Worm (Caenorhabditis elegans) whole organism, late embryonic: ENCODE data around the gene C54C6.7.

ENCODE experiments used
- C08G9.2 ChIP-seq: sonication (generic microtip); optimal IDR thresholded peaks from 2 replicates; lab custom pipeline; 2016; ENCODE audit warnings: mild to moderate bottlenecking, missing genetic modification characterization, moderate library complexity, missing compliant biosample characterization
- C38D4.7 ChIP-seq: fragments of 200-800 bp; sonication (Bioruptor generic); optimal IDR thresholded peaks from 2 replicates; lab custom pipeline; 2018; ENCODE audit warnings: mild to moderate bottlenecking, missing genetic modification characterization, moderate library complexity, missing compliant biosample characterization
- F13H6.1 ChIP-seq: sonication (generic microtip); optimal IDR thresholded peaks from 2 replicates; lab custom pipeline; 2016; ENCODE audit warnings: missing genetic modification characterization, missing compliant biosample characterization
- K02D7.2 ChIP-seq: sonication (generic microtip); optimal IDR thresholded peaks from 2 replicates; lab custom pipeline; 2017; ENCODE audit warnings: mild to moderate bottlenecking, missing genetic modification characterization, missing compliant biosample characterization
- T23F11.4 ChIP-seq: fragments of 200-800 bp; sonication (Bioruptor generic); optimal IDR thresholded peaks from 2 replicates; lab custom pipeline; 2018; ENCODE audit warnings: mild to moderate bottlenecking, missing genetic modification characterization, missing compliant biosample characterization
- ahr-1 ChIP-seq: sonication (generic microtip); optimal IDR thresholded peaks from 2 replicates; lab custom pipeline; 2016; ENCODE audit warnings: missing genetic modification characterization, missing compliant biosample characterization
- ama-1 ChIP-seq: fragments of 150-350 bp; optimal IDR thresholded peaks from 2 replicates; lab custom pipeline; 2014
- ceh-14 ChIP-seq: sonication (generic microtip); optimal IDR thresholded peaks from 2 replicates; lab custom pipeline; 2016; ENCODE audit warnings: missing genotype, missing genetic modification characterization, missing compliant biosample characterization
- ceh-18 ChIP-seq: sonication (generic microtip); optimal IDR thresholded peaks from 2 replicates; lab custom pipeline; 2016; ENCODE audit warnings: missing genetic modification characterization, missing compliant biosample characterization
- ceh-19 ChIP-seq: fragments of 200-800 bp; sonication (Bioruptor generic); optimal IDR thresholded peaks from 2 replicates; lab custom pipeline; 2018; ENCODE audit warnings: mild to moderate bottlenecking, missing genetic modification characterization, missing compliant biosample characterization
- ceh-2 ChIP-seq: sonication (generic microtip); optimal IDR thresholded peaks from 2 replicates; lab custom pipeline; 2016; ENCODE audit warnings: missing genotype, missing genetic modification characterization, missing compliant biosample characterization
- ceh-22 ChIP-seq: sonication (generic microtip); optimal IDR thresholded peaks from 2 replicates; lab custom pipeline; 2017; ENCODE audit warnings: missing biosample characterization, missing genetic modification characterization
- ceh-24 ChIP-seq: sonication (generic microtip); optimal IDR thresholded peaks from 2 replicates; lab custom pipeline; 2016; ENCODE audit warnings: mild to moderate bottlenecking, missing genetic modification characterization, missing compliant biosample characterization
- ceh-30 ChIP-seq: fragments of 150-350 bp; optimal IDR thresholded peaks from 2 replicates; lab custom pipeline; 2014; ENCODE audit warnings: missing biosample characterization, missing genetic modification characterization
- ceh-31 ChIP-seq: sonication (generic microtip); optimal IDR thresholded peaks from 2 replicates; lab custom pipeline; 2016; ENCODE audit warnings: missing genetic modification characterization, missing compliant biosample characterization
- ceh-34 ChIP-seq: sonication (generic microtip); optimal IDR thresholded peaks from 2 replicates; lab custom pipeline; 2016; ENCODE audit warnings: mild to moderate bottlenecking, missing genetic modification characterization, missing compliant biosample characterization
- ceh-45 ChIP-seq: fragments of 200-800 bp; sonication (Bioruptor generic); IDR thresholded peaks from 2 replicates; pipeline ENCODE4 v1.3.6; 2022; ENCODE audit warnings: missing genetic modification reagents, missing genetic modification characterization, missing compliant biosample characterization
- ceh-48 ChIP-seq: sonication (generic microtip); optimal IDR thresholded peaks from 2 replicates; lab custom pipeline; 2016; ENCODE audit warnings: missing genetic modification characterization, inconsistent platforms, missing compliant biosample characterization
- ceh-6 ChIP-seq: fragments of 200-800 bp; sonication (Bioruptor generic); optimal IDR thresholded peaks from 2 replicates; lab custom pipeline; 2018; ENCODE audit warnings: mild to moderate bottlenecking, missing genetic modification characterization, missing compliant biosample characterization
- ceh-9 ChIP-seq: sonication (generic microtip); optimal IDR thresholded peaks from 2 replicates; lab custom pipeline; 2016; ENCODE audit warnings: mild to moderate bottlenecking, missing genetic modification characterization, inconsistent platforms, missing compliant biosample characterization
- che-1 ChIP-seq: sonication (generic microtip); optimal IDR thresholded peaks from 2 replicates; lab custom pipeline; 2016; ENCODE audit warnings: mild to moderate bottlenecking, missing genetic modification characterization, missing compliant biosample characterization
- dmd-4 ChIP-seq: sonication (generic microtip); optimal IDR thresholded peaks from 2 replicates; lab custom pipeline; 2016; ENCODE audit warnings: borderline replicate concordance, missing genetic modification characterization, missing compliant biosample characterization
- elt-2 ChIP-seq: sonication (generic microtip); optimal IDR thresholded peaks from 2 replicates; lab custom pipeline; 2016; ENCODE audit warnings: missing genetic modification reagents, missing genetic modification characterization, missing compliant biosample characterization
- elt-4 ChIP-seq: sonication (generic microtip); optimal IDR thresholded peaks from 2 replicates; lab custom pipeline; 2016; ENCODE audit warnings: missing genetic modification characterization, missing compliant biosample characterization
- ets-4 ChIP-seq: sonication (generic microtip); optimal IDR thresholded peaks from 2 replicates; lab custom pipeline; 2016; ENCODE audit warnings: missing genetic modification characterization, missing compliant biosample characterization
- eyg-1 ChIP-seq: sonication (generic microtip); optimal IDR thresholded peaks from 2 replicates; lab custom pipeline; 2016; ENCODE audit warnings: missing genotype, missing genetic modification characterization, missing compliant biosample characterization
- fax-1 ChIP-seq: sonication (generic microtip); optimal IDR thresholded peaks from 2 replicates; lab custom pipeline; 2016; ENCODE audit warnings: missing genotype, missing genetic modification characterization, missing compliant biosample characterization
- fkh-10 ChIP-seq: fragments of 150-350 bp; optimal IDR thresholded peaks from 2 replicates; lab custom pipeline; 2014; ENCODE audit warnings: missing biosample characterization, missing genetic modification reagents, missing genetic modification characterization
- fkh-6 ChIP-seq: sonication (generic microtip); optimal IDR thresholded peaks from 2 replicates; lab custom pipeline; 2016; ENCODE audit warnings: missing genetic modification characterization, missing compliant biosample characterization
- gmeb-2 ChIP-seq: sonication (generic microtip); optimal IDR thresholded peaks from 2 replicates; lab custom pipeline; 2016; ENCODE audit warnings: missing genetic modification characterization, inconsistent platforms, missing compliant biosample characterization
- hlh-13 ChIP-seq: fragments of 200-800 bp; sonication (Bioruptor generic); optimal IDR thresholded peaks from 2 replicates; lab custom pipeline; 2018; ENCODE audit warnings: mild to moderate bottlenecking, missing genetic modification characterization, missing compliant biosample characterization
- hlh-15 ChIP-seq: sonication (generic microtip); optimal IDR thresholded peaks from 2 replicates; lab custom pipeline; 2016; ENCODE audit warnings: missing genetic modification characterization, missing compliant biosample characterization
- hlh-30 ChIP-seq: sonication (generic microtip); optimal IDR thresholded peaks from 2 replicates; lab custom pipeline; 2017; ENCODE audit warnings: antibody characterized with exemption, missing genetic modification characterization, missing compliant biosample characterization; ENCODE audit not compliant: insufficient read depth
- hlh-8 ChIP-seq: sonication (generic microtip); optimal IDR thresholded peaks from 2 replicates; lab custom pipeline; 2016; ENCODE audit warnings: missing genotype, missing genetic modification characterization, missing compliant biosample characterization
- lim-6 ChIP-seq: sonication (generic microtip); optimal IDR thresholded peaks from 2 replicates; lab custom pipeline; 2016; ENCODE audit warnings: missing genetic modification characterization, missing compliant biosample characterization
- lin-11 ChIP-seq: fragments of 200-800 bp; sonication (Bioruptor generic); optimal IDR thresholded peaks from 2 replicates; lab custom pipeline; 2018; ENCODE audit warnings: mild to moderate bottlenecking, missing genetic modification characterization, missing compliant biosample characterization
- nhr-11 ChIP-seq: fragments of 150-350 bp; optimal IDR thresholded peaks from 2 replicates; lab custom pipeline; 2014; ENCODE audit warnings: missing biosample characterization, missing genetic modification characterization
- odd-2 ChIP-seq: sonication (generic microtip); optimal IDR thresholded peaks from 2 replicates; lab custom pipeline; 2017; ENCODE audit warnings: antibody characterized with exemption, mild to moderate bottlenecking, missing genetic modification characterization, missing compliant biosample characterization
- pag-3 ChIP-seq: sonication (generic microtip); optimal IDR thresholded peaks from 2 replicates; lab custom pipeline; 2016; ENCODE audit warnings: missing compliant biosample characterization, missing genetic modification characterization, borderline replicate concordance
- pat-9 ChIP-seq: fragments of 200-800 bp; sonication (Bioruptor generic); optimal IDR thresholded peaks from 2 replicates; lab custom pipeline; 2018; ENCODE audit warnings: mild to moderate bottlenecking, missing genetic modification characterization, moderate library complexity, missing compliant biosample characterization
- pax-1 ChIP-seq: fragments of 150-350 bp; optimal IDR thresholded peaks from 2 replicates; lab custom pipeline; 2014; ENCODE audit warnings: missing biosample characterization, missing genetic modification characterization
- pqm-1 ChIP-seq: sonication (generic microtip); optimal IDR thresholded peaks from 2 replicates; lab custom pipeline; 2016; ENCODE audit warnings: missing genetic modification characterization, missing compliant biosample characterization
- rnt-1 ChIP-seq: sonication (generic microtip); optimal IDR thresholded peaks from 2 replicates; lab custom pipeline; 2016; ENCODE audit warnings: missing genetic modification characterization, missing compliant biosample characterization
- sdc-2 ChIP-seq: sonication (generic microtip); optimal IDR thresholded peaks from 2 replicates; lab custom pipeline; 2016; ENCODE audit warnings: missing genotype, missing genetic modification characterization, missing compliant biosample characterization
- sox-2 ChIP-seq: fragments of 200-800 bp; sonication (Bioruptor generic); IDR thresholded peaks from 2 replicates; pipeline ENCODE4 v1.3.6; 2022; ENCODE audit warnings: missing genetic modification reagents, missing genetic modification characterization, missing compliant biosample characterization
- sox-4 ChIP-seq: sonication (generic microtip); optimal IDR thresholded peaks from 2 replicates; lab custom pipeline; 2017; ENCODE audit warnings: mild to moderate bottlenecking, missing genetic modification characterization, inconsistent platforms, missing compliant biosample characterization
- tbx-7 ChIP-seq: sonication (generic microtip); optimal IDR thresholded peaks from 2 replicates; lab custom pipeline; 2016; ENCODE audit warnings: missing genotype, missing genetic modification characterization, missing compliant biosample characterization
- unc-42 ChIP-seq: sonication (generic microtip); optimal IDR thresholded peaks from 2 replicates; lab custom pipeline; 2016; ENCODE audit warnings: missing genotype, missing genetic modification characterization, missing compliant biosample characterization
- unc-55 ChIP-seq: sonication (generic microtip); optimal IDR thresholded peaks from 2 replicates; lab custom pipeline; 2017; ENCODE audit warnings: missing biosample characterization, missing genetic modification reagents, missing genetic modification characterization
- unc-86 ChIP-seq: sonication (generic microtip); optimal IDR thresholded peaks from 2 replicates; lab custom pipeline; 2016; ENCODE audit warnings: missing genetic modification characterization, missing compliant biosample characterization
- ztf-16 ChIP-seq: sonication (generic microtip); optimal IDR thresholded peaks from 2 replicates; lab custom pipeline; 2017; ENCODE audit warnings: missing genetic modification characterization, missing compliant biosample characterization

Gene C54C6.7

DNA sequence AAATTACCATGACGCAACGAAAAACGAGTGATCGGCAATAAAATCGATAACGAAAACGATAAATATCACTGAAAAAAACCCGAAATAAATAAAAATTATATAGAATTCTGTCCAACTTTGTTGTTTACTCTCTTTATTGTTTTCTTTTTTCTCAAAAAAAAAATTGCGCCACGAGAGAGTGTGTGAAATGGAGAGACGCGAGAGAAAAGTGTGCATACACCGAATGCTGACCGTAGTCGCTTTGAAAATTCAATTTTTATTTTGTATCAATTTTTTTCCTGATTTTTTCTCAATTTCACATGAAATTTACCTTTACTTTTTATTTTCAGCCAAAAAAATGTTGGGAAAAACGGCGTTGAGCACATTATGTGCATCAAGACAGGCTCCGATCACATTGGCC, 36.3 kb downstream of the C54C6.7 start, which contains the start of the genes M01F1.4 and mrpl-35:
M01F1.4 (minus strand) TSS at position 126 of the 400 bp plus-strand sequence.
mrpl-35 (plus strand) TSS at position 330 of the 400 bp plus-strand sequence.
- TF ChIP-seq ahr-1 (tag; lab: Kevin White, UChicago) (no peak), unc-42 (tag; lab: Kevin White, UChicago) (peak; percentile 35), ceh-19 (GFP tag; lab: Kevin White, UChicago) (no peak)
- TF ChIP-seq, all 69 proteins: peak for 1

DNA sequence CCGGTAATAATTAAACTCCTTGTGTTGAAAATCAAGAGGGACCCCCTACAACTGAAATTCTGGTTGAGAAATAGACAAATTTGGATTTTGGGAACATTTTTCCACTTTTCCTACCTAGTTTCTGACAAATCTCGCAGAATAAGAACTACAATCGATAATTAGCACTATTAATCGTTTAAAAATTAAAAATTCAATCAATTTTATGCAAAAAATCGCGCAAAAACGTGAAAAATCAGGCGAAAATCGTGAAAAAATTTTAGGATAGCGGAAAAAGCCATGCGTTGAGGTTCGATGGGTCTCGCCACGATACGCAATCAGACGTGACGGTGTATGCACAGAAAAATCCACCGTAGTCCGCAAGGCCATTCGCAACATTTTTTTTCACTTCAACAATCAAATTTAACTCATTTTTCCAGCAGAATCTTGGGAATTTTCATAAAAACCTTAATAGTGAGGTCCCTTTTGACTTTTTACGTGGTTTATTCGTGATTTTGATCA, 41.1 kb downstream of the C54C6.7 start, which contains the start of gene lias-1:
lias-1 (minus strand) TSS at position 51 of the 498 bp plus-strand sequence.
- TF ChIP-seq ceh-34 (tag; lab: Kevin White, UChicago) = peak; percentile 42
- peak; percentile 32 for TF ChIP-seq ceh-14 (tag; lab: Kevin White, UChicago)
- no peak for TF ChIP-seq ama-1 (lab: Kevin White, UChicago)
- no peak for TF ChIP-seq ceh-45 (GFP tag; lab: Robert Waterston, UW)
- TF ChIP-seq pqm-1 = peak; percentile 21
- TF ChIP-seq ceh-31 (tag; lab: Kevin White, UChicago) = peak; percentile 60
- TF ChIP-seq ceh-48 (tag; lab: Kevin White, UChicago) = peak; percentile 5
- TF ChIP-seq fkh-10 (GFP tag; lab: Kevin White, UChicago) = no peak
- no peak for TF ChIP-seq ceh-19 (GFP tag; lab: Kevin White, UChicago)
- peak; percentile 38 for TF ChIP-seq ceh-24
- peak; percentile 54 for TF ChIP-seq unc-55 (GFP tag; lab: Kevin White, UChicago)
- no peak for TF ChIP-seq pat-9 (tag; lab: Kevin White, UChicago)
- no peak for TF ChIP-seq ceh-22 (tag; lab: Kevin White, UChicago)
- no peak for TF ChIP-seq lin-11
- no peak for TF ChIP-seq fax-1 (tag; lab: Kevin White, UChicago)
- no peak for TF ChIP-seq hlh-15 (tag; lab: Kevin White, UChicago)
- no peak for TF ChIP-seq odd-2
- no peak for TF ChIP-seq K02D7.2 (tag; lab: Kevin White, UChicago)
- peak; percentile 44 for TF ChIP-seq ceh-2
- TF ChIP-seq tbx-7 (tag; lab: Kevin White, UChicago) = no peak
- no peak for TF ChIP-seq ceh-6
- no peak for TF ChIP-seq hlh-8 (tag; lab: Kevin White, UChicago)
- no peak for TF ChIP-seq fkh-6 (tag; lab: Kevin White, UChicago)
- no peak for TF ChIP-seq hlh-13 (GFP tag; lab: Kevin White, UChicago)
- peak; percentile 67 for TF ChIP-seq pax-1 (tag; lab: Kevin White, UChicago)
- no peak for TF ChIP-seq sox-4 (tag; lab: Kevin White, UChicago)
- peak; percentile 52 for TF ChIP-seq ztf-16 (tag; lab: Kevin White, UChicago)
- TF ChIP-seq pag-3 (tag; lab: Kevin White, UChicago) = no peak
- TF ChIP-seq ets-4 (tag; lab: Kevin White, UChicago) = no peak
- TF ChIP-seq lim-6 (tag; lab: Kevin White, UChicago) = no peak
- no peak for TF ChIP-seq elt-4 (tag; lab: Kevin White, UChicago)
- TF ChIP-seq elt-2 (tag; lab: Kevin White, UChicago) = no peak
- no peak for TF ChIP-seq C08G9.2
- TF ChIP-seq gmeb-2 (tag; lab: Kevin White, UChicago) = no peak
- TF ChIP-seq nhr-11 (tag; lab: Kevin White, UChicago) = no peak
- no peak for TF ChIP-seq T23F11.4 (GFP tag; lab: Kevin White, UChicago)
- no peak for TF ChIP-seq eyg-1 (tag; lab: Kevin White, UChicago)
- no peak for TF ChIP-seq che-1 (tag; lab: Kevin White, UChicago)
- peak; percentile 19 for TF ChIP-seq unc-86 (tag; lab: Kevin White, UChicago)
- TF ChIP-seq sox-2 (GFP tag; lab: Robert Waterston, UW) = no peak
- TF ChIP-seq hlh-30 = peak; percentile 48
- TF ChIP-seq ceh-30 (tag; lab: Kevin White, UChicago) = peak; percentile 54
- TF ChIP-seq C38D4.7 = no peak
- no peak for TF ChIP-seq ceh-9 (tag; lab: Kevin White, UChicago)
- TF ChIP-seq F13H6.1 = no peak
- no peak for TF ChIP-seq sdc-2
- peak; percentile 65 for TF ChIP-seq unc-42 (tag; lab: Kevin White, UChicago)
- peak; percentile 67 for TF ChIP-seq ceh-18 (tag; lab: Kevin White, UChicago)
- no peak for TF ChIP-seq dmd-4 (tag; lab: Kevin White, UChicago)
- TF ChIP-seq rnt-1 (tag; lab: Kevin White, UChicago) = peak; percentile 3
